Worm (Caenorhabditis elegans) whole organism, L4 larva: ENCODE results near the gene srh-148.

Source experiments
- D1046.2 ChIP-seq: fragments of 200-800 bp; sonication (Bioruptor generic); IDR thresholded peaks from 2 replicates; pipeline ENCODE4 v1.3.6; 2022; ENCODE audit warnings: missing genetic modification characterization, missing compliant biosample characterization
- F44E2.7 ChIP-seq: fragments of 200-800 bp; sonication (Bioruptor generic); IDR thresholded peaks from 2 replicates; pipeline ENCODE4 v2.1.2; 2022; ENCODE audit warnings: missing genetic modification characterization, missing compliant biosample characterization
- F49E8.2 ChIP-seq: sonication (generic microtip); optimal IDR thresholded peaks from 2 replicates; lab custom pipeline; 2016; ENCODE audit warnings: missing compliant biosample characterization, mild to moderate bottlenecking, missing genetic modification characterization, borderline replicate concordance
- T20F7.1 ChIP-seq: fragments of 200-800 bp; sonication (Bioruptor generic); optimal IDR thresholded peaks from 2 replicates; lab custom pipeline; 2018; ENCODE audit warnings: mild to moderate bottlenecking, missing genetic modification characterization, missing compliant biosample characterization
- Y105C5A.15 ChIP-seq: fragments of 200-800 bp; sonication (Bioruptor generic); IDR thresholded peaks from 2 replicates; pipeline ENCODE4 v1.3.6; 2022; ENCODE audit warnings: missing genetic modification characterization, missing compliant biosample characterization
- Y5F2A.4 ChIP-seq: fragments of 200-800 bp; sonication (Bioruptor generic); optimal IDR thresholded peaks from 2 replicates; lab custom pipeline; 2018; ENCODE audit warnings: mild to moderate bottlenecking, missing genetic modification characterization, missing compliant biosample characterization
- Y75B8A.6 ChIP-seq: fragments of 200-800 bp; sonication (Bioruptor generic); IDR thresholded peaks from 2 replicates; pipeline ENCODE4 v1.3.6; 2022; ENCODE audit warnings: missing genetic modification reagents, missing genetic modification characterization, missing compliant biosample characterization
- attf-4 ChIP-seq: sonication (generic microtip); optimal IDR thresholded peaks from 3 replicates; lab custom pipeline; 2017; ENCODE audit warnings: missing biosample characterization, missing genetic modification characterization
- ceh-20 ChIP-seq: fragments of 200-800 bp; sonication (Bioruptor generic); IDR thresholded peaks from 2 replicates; pipeline ENCODE4 v1.3.6; 2022; ENCODE audit warnings: missing genetic modification reagents, missing genetic modification characterization, missing compliant biosample characterization
- ceh-28 ChIP-seq: fragments of 150-350 bp; optimal IDR thresholded peaks from 2 replicates; lab custom pipeline; 2014; ENCODE audit warnings: missing biosample characterization, missing genetic modification reagents, missing genetic modification characterization
- ceh-32 ChIP-seq: sonication (generic microtip); optimal IDR thresholded peaks from 2 replicates; lab custom pipeline; 2016; ENCODE audit warnings: mild to moderate bottlenecking, missing genetic modification characterization, missing compliant biosample characterization; ENCODE audit not compliant: poor library complexity
- ceh-44 ChIP-seq: fragments of 200-800 bp; sonication (Bioruptor generic); IDR thresholded peaks from 2 replicates; pipeline ENCODE4 v1.3.6; 2022; ENCODE audit warnings: missing genetic modification reagents, missing genetic modification characterization, missing compliant biosample characterization
- ceh-62 ChIP-seq: sonication (generic microtip); optimal IDR thresholded peaks from 2 replicates; lab custom pipeline; 2017; ENCODE audit warnings: missing biosample characterization, missing genetic modification characterization
- ceh-82 ChIP-seq: sonication (generic microtip); optimal IDR thresholded peaks from 2 replicates; lab custom pipeline; 2017; ENCODE audit warnings: missing biosample characterization, missing genetic modification characterization
- ces-1 ChIP-seq: fragments of 150-350 bp; sonication (generic microtip); optimal IDR thresholded peaks from 4 replicates; lab custom pipeline; 2014; ENCODE audit warnings: missing biosample characterization, missing genetic modification reagents, missing genetic modification characterization
- daf-16 ChIP-seq, 3 experiments: sonication (generic microtip); optimal IDR thresholded peaks; 2 replicates each; lab custom pipeline; 2016 to 2017; ENCODE audit warnings: missing genetic modification characterization in 3 of 3, missing genetic modification reagents in 3 of 3, mild to moderate bottlenecking in 2 of 3, missing compliant biosample characterization in 2 of 3, missing biosample characterization in 1 of 3, moderate library complexity in 1 of 3
- daf-8 ChIP-seq: fragments of 200-800 bp; sonication (Bioruptor generic); IDR thresholded peaks from 2 replicates; pipeline ENCODE4 v1.3.6; 2022; ENCODE audit warnings: missing genetic modification characterization, missing compliant biosample characterization
- dmd-6 ChIP-seq: fragments of 200-800 bp; sonication (Bioruptor generic); IDR thresholded peaks from 2 replicates; pipeline ENCODE4 v1.3.6; 2022; ENCODE audit warnings: missing genetic modification reagents, missing genetic modification characterization, missing compliant biosample characterization
- dmd-8 ChIP-seq: fragments of 200-800 bp; sonication (Bioruptor generic); IDR thresholded peaks from 2 replicates; pipeline ENCODE4 v1.3.6; 2022; ENCODE audit warnings: missing genetic modification characterization, missing compliant biosample characterization
- dpl-1 ChIP-seq: fragments of 150-350 bp; optimal IDR thresholded peaks from 2 replicates; lab custom pipeline; 2014; ENCODE audit warnings: missing biosample characterization, missing genetic modification reagents, missing genetic modification characterization
- duxl-1 ChIP-seq: sonication (generic microtip); optimal IDR thresholded peaks from 2 replicates; lab custom pipeline; 2016; ENCODE audit warnings: mild to moderate bottlenecking, missing genetic modification characterization, moderate library complexity, missing compliant biosample characterization; ENCODE audit not compliant: poor library complexity
- dve-1 ChIP-seq: sonication (generic microtip); optimal IDR thresholded peaks from 2 replicates; lab custom pipeline; 2017; ENCODE audit warnings: antibody characterized with exemption, mild to moderate bottlenecking, missing genetic modification characterization, missing compliant biosample characterization; ENCODE audit not compliant: insufficient read depth
- egl-43 ChIP-seq: fragments of 200-800 bp; sonication (Bioruptor generic); IDR thresholded peaks from 2 replicates; pipeline ENCODE4 v1.3.6; 2022; ENCODE audit warnings: missing genetic modification reagents, missing genetic modification characterization, missing compliant biosample characterization
- fkh-10 ChIP-seq: fragments of 150-350 bp; optimal IDR thresholded peaks from 2 replicates; lab custom pipeline; 2014; ENCODE audit warnings: missing biosample characterization, missing genetic modification reagents, missing genetic modification characterization
- hlh-11 ChIP-seq: fragments of 200-800 bp; sonication (Bioruptor generic); optimal IDR thresholded peaks from 2 replicates; lab custom pipeline; 2018; ENCODE audit warnings: mild to moderate bottlenecking, missing genetic modification characterization, missing compliant biosample characterization
- hlh-30 ChIP-seq: sonication (generic microtip); optimal IDR thresholded peaks from 2 replicates; lab custom pipeline; 2017; ENCODE audit warnings: antibody characterized with exemption, mild to moderate bottlenecking, missing genetic modification characterization, missing compliant biosample characterization; ENCODE audit not compliant: insufficient read depth
- hmg-1.1 ChIP-seq: fragments of 200-800 bp; sonication (Bioruptor generic); IDR thresholded peaks from 2 replicates; pipeline ENCODE4 v1.3.6; 2022; ENCODE audit warnings: missing genetic modification reagents, missing genetic modification characterization, missing compliant biosample characterization
- jun-1 ChIP-seq: fragments of 150-350 bp; optimal IDR thresholded peaks from 2 replicates; lab custom pipeline; 2014; ENCODE audit warnings: missing biosample characterization, missing genetic modification reagents, missing genetic modification characterization
- lin-1 ChIP-seq: fragments of 200-800 bp; sonication (Bioruptor generic); IDR thresholded peaks from 2 replicates; pipeline ENCODE4 v1.3.6; 2022; ENCODE audit warnings: missing genetic modification reagents, missing genetic modification characterization, missing compliant biosample characterization
- lin-15B ChIP-seq: fragments of 150-350 bp; sonication (generic microtip); optimal IDR thresholded peaks from 3 replicates; lab custom pipeline; 2014; ENCODE audit warnings: missing biosample characterization, missing genetic modification characterization
- lin-39 ChIP-seq: fragments of 150-350 bp; optimal IDR thresholded peaks from 2 replicates; lab custom pipeline; 2014; ENCODE audit warnings: missing biosample characterization, missing genetic modification reagents, missing genetic modification characterization
- lsy-2 ChIP-seq, 2 experiments: fragments of 150-350 bp in 1 of 2; sonication (generic microtip) in 1 of 2; optimal IDR thresholded peaks; 2 replicates each; lab custom pipeline; 2014 to 2017; ENCODE audit warnings: missing biosample characterization in 2 of 2, missing genetic modification characterization in 2 of 2
- mdl-1 ChIP-seq, 2 experiments: fragments of 150-350 bp in 1 of 2; sonication (generic microtip) in 1 of 2; optimal IDR thresholded peaks; 2 replicates each; lab custom pipeline; 2014 to 2017; ENCODE audit warnings: missing biosample characterization in 2 of 2, missing genetic modification characterization in 2 of 2
- mdt-29 ChIP-seq: fragments of 200-800 bp; sonication (Bioruptor generic); IDR thresholded peaks from 2 replicates; pipeline ENCODE4 v1.3.6; 2022; ENCODE audit warnings: missing genetic modification reagents, missing genetic modification characterization, missing compliant biosample characterization
- mep-1 ChIP-seq: fragments of 150-350 bp; sonication (generic microtip); optimal IDR thresholded peaks from 3 replicates; lab custom pipeline; 2014; ENCODE audit warnings: missing biosample characterization, missing genetic modification characterization
- mes-2 ChIP-seq: sonication (generic microtip); optimal IDR thresholded peaks from 2 replicates; lab custom pipeline; 2016; ENCODE audit warnings: missing genotype, mild to moderate bottlenecking, missing genetic modification characterization, missing compliant biosample characterization; ENCODE audit not compliant: poor library complexity, severe bottlenecking
- mxl-2 ChIP-seq: fragments of 200-800 bp; sonication (Bioruptor generic); conservative IDR thresholded peaks from 2 replicates; pipeline ENCODE4 v1.3.6; 2022; ENCODE audit warnings: missing genetic modification reagents, missing genetic modification characterization, missing compliant biosample characterization
- nhr-10 ChIP-seq: fragments of 150-350 bp; optimal IDR thresholded peaks from 2 replicates; lab custom pipeline; 2014; ENCODE audit warnings: missing biosample characterization, missing genetic modification characterization
- nhr-11 ChIP-seq: fragments of 150-350 bp; optimal IDR thresholded peaks from 2 replicates; lab custom pipeline; 2014; ENCODE audit warnings: missing biosample characterization, missing genetic modification characterization
- nhr-111 ChIP-seq: fragments of 200-800 bp; sonication (Bioruptor generic); optimal IDR thresholded peaks from 2 replicates; lab custom pipeline; 2018; ENCODE audit warnings: mild to moderate bottlenecking, missing genetic modification characterization, missing compliant biosample characterization
- nhr-25 ChIP-seq: sonication (generic microtip); optimal IDR thresholded peaks from 2 replicates; lab custom pipeline; 2017; ENCODE audit warnings: missing genetic modification characterization, mild to moderate bottlenecking, missing compliant biosample characterization, antibody characterized with exemption, moderate library complexity, borderline replicate concordance; ENCODE audit not compliant: insufficient read depth
- nhr-41 ChIP-seq: fragments of 200-800 bp; sonication (Bioruptor generic); IDR thresholded peaks from 2 replicates; pipeline ENCODE4 v1.3.6; 2022; ENCODE audit warnings: missing genetic modification reagents, missing genetic modification characterization, missing compliant biosample characterization
- nhr-6 ChIP-seq: fragments of 150-350 bp; optimal IDR thresholded peaks from 2 replicates; lab custom pipeline; 2014; ENCODE audit warnings: missing biosample characterization, missing genetic modification characterization
- php-3 ChIP-seq: fragments of 200-800 bp; sonication (Bioruptor generic); IDR thresholded peaks from 2 replicates; pipeline ENCODE4 v1.3.6; 2022; ENCODE audit warnings: missing genetic modification reagents, missing genetic modification characterization, missing compliant biosample characterization
- pqm-1 ChIP-seq: sonication (generic microtip); optimal IDR thresholded peaks from 2 replicates; lab custom pipeline; 2017; ENCODE audit warnings: missing biosample characterization, missing genetic modification characterization
- rbr-2 ChIP-seq: sonication (generic microtip); optimal IDR thresholded peaks from 2 replicates; lab custom pipeline; 2016; ENCODE audit warnings: missing genotype, missing genetic modification characterization, missing compliant biosample characterization
- sdz-12 ChIP-seq: fragments of 200-800 bp; sonication (Bioruptor generic); optimal IDR thresholded peaks from 2 replicates; lab custom pipeline; 2018; ENCODE audit warnings: mild to moderate bottlenecking, missing genetic modification characterization, missing compliant biosample characterization
- spr-1 ChIP-seq: sonication (generic microtip); optimal IDR thresholded peaks from 2 replicates; lab custom pipeline; 2016; ENCODE audit warnings: mild to moderate bottlenecking, missing genetic modification characterization, missing compliant biosample characterization
- unc-39 ChIP-seq: sonication (generic microtip); optimal IDR thresholded peaks from 2 replicates; lab custom pipeline; 2017; ENCODE audit warnings: missing biosample characterization, missing genetic modification characterization

srh-148 gene

DNA sequence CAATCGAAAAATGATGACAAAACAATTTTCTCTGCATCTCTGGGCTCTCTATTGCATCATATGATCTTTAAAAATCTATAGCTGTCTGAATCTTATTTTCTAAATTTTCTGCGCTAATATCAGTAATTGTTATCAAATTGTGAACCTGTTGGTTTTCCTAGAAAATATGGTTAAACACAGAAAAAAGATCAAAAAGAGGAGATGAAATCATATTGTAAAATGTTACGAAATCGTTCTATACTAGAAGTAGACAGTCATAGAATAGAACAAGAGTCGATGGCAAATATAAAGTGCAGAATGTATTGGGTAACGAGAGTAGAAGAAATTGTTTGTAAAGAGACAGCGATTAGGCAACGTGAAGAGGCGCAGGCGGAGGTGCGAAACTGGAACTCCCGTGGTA, 22.5 kb upstream of the srh-148 start (continued):
- TF ChIP-seq mdl-1 (tag; optimal IDR thresholded peaks at IDR 0.05; lab: Kevin White, UChicago) (peak in 1 of 2 experiments; percentile 47), daf-8 (no peak), dve-1 (tag; lab: Kevin White, UChicago) (peak; percentile 69), spr-1 (no peak), lsy-2 (tag; optimal IDR thresholded peaks at IDR 0.05; lab: Kevin White, UChicago) (peak; percentile 51 to 60), hlh-11 (tag; lab: Kevin White, UChicago) (peak; percentile 78), nhr-6 (tag; lab: Kevin White, UChicago) (peak; percentile 28), lin-1 (0 out of 2 replicates have a peak, but pooled peaks have one; percentile 12), nhr-10 (no peak), nhr-11 (tag; lab: Kevin White, UChicago) (peak; percentile 26), T20F7.1 (peak; percentile 20), ceh-28 (tag; lab: Kevin White, UChicago) (no peak), fkh-10 (no peak), mdt-29 (GFP tag; lab: Robert Waterston, UW) (no peak), Y105C5A.15 (no peak), ceh-20 (GFP tag; lab: Robert Waterston, UW) (no peak), F49E8.2 (no peak), attf-4 (tag; lab: Kevin White, UChicago) (no peak), ces-1 (no peak), ceh-62 (tag; lab: Kevin White, UChicago) (no peak), nhr-111 (GFP tag; lab: Kevin White, UChicago) (no peak), D1046.2 (GFP tag; lab: Robert Waterston, UW) (no peak), dmd-8 (GFP tag; lab: Robert Waterston, UW) (no peak), Y75B8A.6 (GFP tag; lab: Robert Waterston, UW) (0 out of 2 replicates have a peak, but pooled peaks have one; percentile 29), F44E2.7 (GFP tag; lab: Robert Waterston, UW) (no peak), lin-15B (tag; lab: Kevin White, UChicago) (no peak), ceh-32 (no peak), duxl-1 (tag; lab: Kevin White, UChicago) (no peak), Y5F2A.4 (GFP tag; lab: Kevin White, UChicago) (no peak), unc-39 (tag; lab: Kevin White, UChicago) (no peak), nhr-25 (tag; lab: Kevin White, UChicago) (no peak), ceh-82 (no peak), ceh-44 (GFP tag; lab: Robert Waterston, UW) (no peak), daf-16 (GFP tag; optimal IDR thresholded peaks at IDR 0.05; lab: Kevin White, UChicago) (no peak), daf-16 (tag; optimal IDR thresholded peaks at IDR 0.05; lab: Kevin White, UChicago) (peak; percentile 61), lin-39 (tag; lab: Kevin White, UChicago) (no peak)

DNA sequence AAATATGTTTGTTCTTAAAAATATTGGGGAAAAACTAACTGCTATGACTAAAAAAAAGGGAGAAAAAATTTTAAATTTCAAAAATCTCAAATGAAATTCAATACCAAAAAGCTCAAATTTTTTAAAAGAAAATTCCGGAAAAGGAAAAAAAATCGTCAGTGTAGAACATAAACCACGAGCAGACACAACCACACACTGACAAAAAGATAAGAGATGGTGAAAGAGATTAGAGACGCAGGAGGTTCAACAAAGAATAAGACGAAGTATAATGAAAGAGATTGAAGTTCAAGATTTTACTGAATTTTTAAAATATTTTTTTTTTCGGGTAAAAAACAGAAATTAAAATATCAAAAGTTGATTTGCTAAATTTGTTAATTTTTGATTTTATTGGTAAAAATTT, 21.8 kb upstream of the srh-148 start:
- peak; percentile 6 for TF ChIP-seq hlh-11 (tag; lab: Kevin White, UChicago)
- peak; percentile 55 for TF ChIP-seq dve-1 (tag; lab: Kevin White, UChicago)
- peak; percentile 16 for TF ChIP-seq mep-1
- TF ChIP-seq egl-43 (GFP tag; lab: Robert Waterston, UW) = no peak
- TF ChIP-seq daf-16 (GFP tag; optimal IDR thresholded peaks at IDR 0.05; lab: Kevin White, UChicago) = no peak
- TF ChIP-seq daf-16 (tag; optimal IDR thresholded peaks at IDR 0.05; lab: Kevin White, UChicago) = peak; percentile 26
- TF ChIP-seq mxl-2 (GFP tag; lab: Robert Waterston, UW) = no peak
- no peak for TF ChIP-seq rbr-2 (tag; lab: Kevin White, UChicago)
- TF ChIP-seq dmd-6 = peak; percentile 82
- no peak for TF ChIP-seq hmg-1.1 (GFP tag; lab: Robert Waterston, UW)
- TF ChIP-seq duxl-1 (tag; lab: Kevin White, UChicago) = no peak
- peak; percentile 59 for TF ChIP-seq pqm-1 (tag; lab: Kevin White, UChicago)
- TF ChIP-seq nhr-11 (tag; lab: Kevin White, UChicago) = no peak
- no peak for TF ChIP-seq dpl-1 (GFP tag; lab: Kevin White, UChicago)
- TF ChIP-seq hlh-30 (tag; lab: Kevin White, UChicago) = peak; percentile 40
- TF ChIP-seq lsy-2 (tag; optimal IDR thresholded peaks at IDR 0.05; lab: Kevin White, UChicago) = peak in 1 of 2 experiments; percentile 14
- no peak for TF ChIP-seq daf-8
- no peak for TF ChIP-seq mes-2 (tag; lab: Kevin White, UChicago)
- no peak for TF ChIP-seq jun-1 (tag; lab: Kevin White, UChicago)
- TF ChIP-seq nhr-41 (GFP tag; lab: Robert Waterston, UW) = no peak
- TF ChIP-seq sdz-12 = no peak
- TF ChIP-seq ceh-62 (tag; lab: Kevin White, UChicago) = no peak
- no peak for TF ChIP-seq php-3
